Fruit fly (Drosophila melanogaster) whole organism: ENCODE measurements around the gene ArgRS-m.

Source experiments
- CG8478 ChIP-seq: fragments of >200 bp; optimal IDR thresholded peaks from 2 replicates; lab custom pipeline; 2018; ENCODE audit warnings: inconsistent platforms
- Dll ChIP-seq: fragments of >200 bp; optimal IDR thresholded peaks from 2 replicates; lab custom pipeline; 2017
- EcR ChIP-seq, 2 experiments: fragments of >200 bp; optimal IDR thresholded peaks; 2 replicates each; lab custom pipeline; 2017; ENCODE audit warnings: missing biosample characterization in 2 of 2, missing genetic modification characterization in 2 of 2, missing genetic modification reagents in 2 of 2
- psq ChIP-seq: fragments of >200 bp; optimal IDR thresholded peaks from 2 replicates; lab custom pipeline; 2017
- usp ChIP-seq: fragments of >200 bp; optimal IDR thresholded peaks from 2 replicates; lab custom pipeline; 2017; ENCODE audit warnings: missing biosample characterization, missing genetic modification characterization, mixed read lengths

DNA sequence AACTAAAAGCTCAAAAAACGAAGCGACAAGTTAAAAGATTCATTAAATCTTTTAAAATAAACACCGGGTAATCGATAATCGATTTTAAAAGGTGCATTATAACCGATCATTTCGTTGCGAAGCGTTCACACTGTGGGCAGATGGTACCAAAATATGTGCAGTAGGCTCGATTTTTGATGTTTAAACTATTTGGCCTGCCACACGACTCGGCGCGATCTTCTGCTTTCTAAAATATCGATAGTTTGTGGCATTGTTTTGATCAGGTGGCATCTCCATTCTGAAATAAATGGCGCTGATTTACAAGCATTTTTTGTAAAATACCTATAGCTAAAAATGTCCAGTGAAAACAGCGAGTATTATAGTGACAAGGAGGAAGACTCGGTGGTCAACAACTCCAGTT, 33.4 kb downstream of the ArgRS-m start, which contains the start of the genes CG10445 and lds:
- no peak for TF ChIP-seq psq (lab: Kevin White, UChicago)
- TF ChIP-seq usp (GFP tag; lab: Kevin White, UChicago), result no peak
- TF ChIP-seq CG8478 (lab: Kevin White, UChicago), result no peak
- no peak for TF ChIP-seq Dll
- no peak for TF ChIP-seq EcR (GFP tag; optimal IDR thresholded peaks at IDR 0.05; lab: Kevin White, UChicago)
